Fruit fly (Drosophila melanogaster) S2 (cell line): ENCODE measurements around the gene Nelf-E.

Experiments
- CG8478 ChIP-seq: fragments of >200 bp; optimal IDR thresholded peaks from 2 replicates; lab custom pipeline; 2018
- CTCF ChIP-seq, 2 experiments: fragments of >200 bp; optimal IDR thresholded peaks; 2 replicates each; lab custom pipeline; 2018

DNA sequence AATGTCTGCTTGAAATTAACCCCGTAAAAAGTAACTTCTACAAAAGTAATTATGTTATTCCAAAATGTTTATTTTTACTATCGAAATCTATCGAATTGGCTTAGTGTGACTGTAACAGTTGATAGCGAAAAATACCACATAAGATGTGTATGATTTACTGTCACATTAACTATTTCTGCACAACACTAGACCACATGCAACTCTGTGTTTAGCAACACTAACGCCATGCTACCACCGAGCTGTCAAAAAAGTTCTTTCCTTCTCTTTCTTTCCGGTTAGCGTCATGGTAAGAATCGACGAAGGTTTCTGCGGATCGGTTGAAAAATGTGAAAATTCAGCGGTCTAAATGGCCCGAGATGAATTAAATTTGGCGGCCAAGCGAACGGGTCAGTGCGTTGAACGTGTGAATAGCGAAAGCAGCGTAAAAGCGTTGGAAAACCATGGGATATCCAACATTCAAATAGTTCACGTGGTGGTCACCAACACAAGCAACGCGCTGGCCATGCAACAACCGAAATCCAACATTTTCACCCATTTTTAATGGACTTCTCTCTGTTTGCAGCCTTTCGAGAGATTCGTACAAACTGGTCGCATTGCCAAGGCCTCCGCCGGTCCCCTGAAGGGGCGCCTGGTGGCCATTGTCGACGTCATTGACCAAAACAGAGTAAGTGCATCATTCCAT, at the start of gene Nelf-E, which contains the start of gene RpL14:
- TF ChIP-seq CG8478 (lab: Kevin White, UChicago) (no peak), CTCF (optimal IDR thresholded peaks at IDR 0.05; lab: Kevin White, UChicago) (peak; percentile 26 to 28)
